Fruit fly (Drosophila melanogaster) whole organism, embryonic: ENCODE measurements around the gene Nckx30C.

Source experiments
- Ada2b ChIP-seq: fragments of 200-800 bp; sonication (Bioruptor generic); IDR thresholded peaks from 2 replicates; pipeline ENCODE4 v1.3.6; 2022; ENCODE audit warnings: missing biosample characterization, missing genetic modification characterization
- Adf1 ChIP-seq: fragments of 200-800 bp; sonication (Bioruptor generic); IDR thresholded peaks from 2 replicates; pipeline ENCODE4 v1.3.6; 2022; ENCODE audit warnings: missing biosample characterization, missing genetic modification characterization
- Bteb2 ChIP-seq: fragments of 200-800 bp; sonication (Bioruptor generic); optimal IDR thresholded peaks from 2 replicates; lab custom pipeline; 2016; ENCODE audit warnings: missing biosample characterization, missing genetic modification characterization
- CG10321 ChIP-seq: fragments of 200-800 bp; sonication (Bioruptor generic); IDR thresholded peaks from 2 replicates; pipeline ENCODE4 v1.3.6; 2022; ENCODE audit warnings: missing biosample characterization, missing genetic modification characterization
- CG10959 ChIP-seq: fragments of 200-800 bp; sonication (Bioruptor generic); IDR thresholded peaks from 2 replicates; pipeline ENCODE4 v1.3.6; 2022; ENCODE audit warnings: missing biosample characterization, missing genetic modification characterization
- CG12769 ChIP-seq: fragments of 200-800 bp; sonication (Bioruptor generic); optimal IDR thresholded peaks from 2 replicates; lab custom pipeline; 2019; ENCODE audit warnings: missing biosample characterization, mild to moderate bottlenecking, missing genetic modification characterization, moderate library complexity
- CG13287 ChIP-seq: fragments of 200-800 bp; sonication (Bioruptor generic); IDR thresholded peaks from 2 replicates; pipeline ENCODE4 v1.3.6; 2022; ENCODE audit warnings: missing biosample characterization, missing genetic modification characterization; ENCODE audit not compliant: partially characterized antibody
- CG14860 ChIP-seq: fragments of 200-800 bp; sonication (Bioruptor generic); IDR thresholded peaks from 3 replicates; pipeline ENCODE4 v1.3.6; 2022; ENCODE audit warnings: missing biosample characterization, missing genetic modification characterization; ENCODE audit not compliant: partially characterized antibody
- CG14965 ChIP-seq: fragments of 200-800 bp; sonication (Bioruptor generic); optimal IDR thresholded peaks from 2 replicates; lab custom pipeline; 2016; ENCODE audit warnings: missing biosample characterization, missing genetic modification characterization, borderline replicate concordance
- CG17385 ChIP-seq: fragments of 200-800 bp; sonication (Bioruptor generic); optimal IDR thresholded peaks from 3 replicates; lab custom pipeline; 2018; ENCODE audit warnings: missing biosample characterization, mild to moderate bottlenecking, missing genetic modification characterization
- CG2712 ChIP-seq: fragments of 200-800 bp; optimal IDR thresholded peaks from 3 replicates; lab custom pipeline; 2019; ENCODE audit warnings: missing biosample characterization, mild to moderate bottlenecking, missing genetic modification characterization, moderate library complexity
- CG3163 ChIP-seq: fragments of 200-800 bp; sonication (Bioruptor generic); optimal IDR thresholded peaks from 3 replicates; lab custom pipeline; 2016; ENCODE audit warnings: missing biosample characterization, missing genetic modification characterization
- CG34376 ChIP-seq: fragments of 200-800 bp; sonication (Bioruptor generic); optimal IDR thresholded peaks from 2 replicates; lab custom pipeline; 2018; ENCODE audit warnings: missing biosample characterization, mild to moderate bottlenecking, missing genetic modification characterization
- CG4328 ChIP-seq: fragments of 200-800 bp; sonication (Bioruptor generic); optimal IDR thresholded peaks from 3 replicates; lab custom pipeline; 2017; ENCODE audit warnings: missing biosample characterization, missing genetic modification reagents, missing genetic modification characterization
- CG4707 ChIP-seq: fragments of 200-800 bp; sonication (Bioruptor generic); optimal IDR thresholded peaks from 2 replicates; lab custom pipeline; 2018; ENCODE audit warnings: missing biosample characterization, mild to moderate bottlenecking, missing genetic modification characterization, moderate library complexity
- CG7839 ChIP-seq: fragments of 200-800 bp; sonication (Bioruptor generic); optimal IDR thresholded peaks from 3 replicates; lab custom pipeline; 2018; ENCODE audit warnings: missing biosample characterization, mild to moderate bottlenecking, missing genetic modification characterization, moderate library complexity
- CG8281 ChIP-seq: fragments of 200-800 bp; sonication (Bioruptor generic); optimal IDR thresholded peaks from 2 replicates; lab custom pipeline; 2018; ENCODE audit warnings: missing biosample characterization, mild to moderate bottlenecking, missing genetic modification characterization, moderate library complexity
- CG8290 ChIP-seq, 3 experiments: fragments of 200-800 bp; sonication (Bioruptor generic); optimal IDR thresholded peaks; 2 replicates each; lab custom pipeline; 2016 to 2019; ENCODE audit warnings: missing biosample characterization in 3 of 3, missing genetic modification characterization in 3 of 3, mild to moderate bottlenecking in 2 of 3, moderate library complexity in 1 of 3
- CG8478 ChIP-seq: fragments of >200 bp; optimal IDR thresholded peaks from 2 replicates; lab custom pipeline; 2018
- CG8765 ChIP-seq: fragments of 200-800 bp; sonication (Bioruptor generic); IDR thresholded peaks from 2 replicates; pipeline ENCODE4 v1.3.6; 2022; ENCODE audit warnings: missing biosample characterization, missing genetic modification characterization
- CG9932 ChIP-seq: fragments of 200-800 bp; sonication (Bioruptor generic); IDR thresholded peaks from 2 replicates; pipeline ENCODE4 v1.3.6; 2022; ENCODE audit warnings: missing biosample characterization, missing genetic modification characterization
- CHES-1-like ChIP-seq: fragments of 200-800 bp; sonication (Bioruptor generic); optimal IDR thresholded peaks from 2 replicates; lab custom pipeline; 2016; ENCODE audit warnings: missing biosample characterization, missing genetic modification characterization
- CrebB ChIP-seq: fragments of 200-800 bp; sonication (Bioruptor generic); optimal IDR thresholded peaks from 3 replicates; lab custom pipeline; 2018; ENCODE audit warnings: missing biosample characterization, mild to moderate bottlenecking, missing genetic modification characterization
- Drgx ChIP-seq: fragments of 200-800 bp; sonication (Bioruptor generic); IDR thresholded peaks from 2 replicates; pipeline ENCODE4 v1.3.6; 2022; ENCODE audit warnings: missing biosample characterization, missing genetic modification characterization
- E2f2 ChIP-seq: fragments of 200-800 bp; sonication (Bioruptor generic); IDR thresholded peaks from 2 replicates; pipeline ENCODE4 v1.3.6; 2022; ENCODE audit warnings: missing biosample characterization, missing genetic modification characterization
- NFAT ChIP-seq: fragments of 200-800 bp; sonication (Bioruptor generic); IDR thresholded peaks from 2 replicates; pipeline ENCODE4 v1.3.6; 2022; ENCODE audit warnings: missing biosample characterization, missing genetic modification characterization
- Ssrp ChIP-seq: fragments of 200-800 bp; sonication (Bioruptor generic); optimal IDR thresholded peaks from 2 replicates; lab custom pipeline; 2018; ENCODE audit warnings: missing biosample characterization, mild to moderate bottlenecking, missing genetic modification characterization, moderate library complexity
- Trl ChIP-seq, 3 experiments: fragments of >200 bp in 2 of 3; fragments of 200-800 bp in 1 of 3; sonication (Bioruptor generic) in 1 of 3; optimal IDR thresholded peaks; 2 replicates in 1 of 3; 3 replicates in 2 of 3; lab custom pipeline; 2016 to 2017; ENCODE audit warnings: missing biosample characterization in 1 of 3, missing genetic modification characterization in 1 of 3
- ato ChIP-seq: fragments of 200-800 bp; sonication (Bioruptor generic); IDR thresholded peaks from 2 replicates; pipeline ENCODE4 v1.3.6; 2022; ENCODE audit warnings: missing biosample characterization, missing genetic modification characterization; ENCODE audit not compliant: partially characterized antibody
- bcd ChIP-seq: fragments of 200-800 bp; sonication (Bioruptor generic); optimal IDR thresholded peaks from 2 replicates; lab custom pipeline; 2017; ENCODE audit warnings: missing biosample characterization, mild to moderate bottlenecking, missing genetic modification characterization
- chm ChIP-seq: fragments of 200-800 bp; sonication (Bioruptor generic); IDR thresholded peaks from 2 replicates; pipeline ENCODE4 v1.3.6; 2022; ENCODE audit warnings: missing biosample characterization, missing genetic modification characterization
- crol ChIP-seq: fragments of 200-800 bp; sonication (Bioruptor generic); IDR thresholded peaks from 2 replicates; pipeline ENCODE4 v1.3.6; 2022; ENCODE audit warnings: missing biosample characterization, missing genetic modification characterization
- dmrt99B ChIP-seq: fragments of 200-800 bp; sonication (Bioruptor generic); optimal IDR thresholded peaks from 2 replicates; lab custom pipeline; 2018; ENCODE audit warnings: missing biosample characterization, mild to moderate bottlenecking, missing genetic modification characterization, moderate library complexity
- dysf ChIP-seq: fragments of 200-800 bp; sonication (Bioruptor generic); IDR thresholded peaks from 3 replicates; pipeline ENCODE4 v1.3.6; 2022; ENCODE audit warnings: missing biosample characterization, missing genetic modification characterization
- en ChIP-seq: fragments of 200-800 bp; sonication (Bioruptor generic); optimal IDR thresholded peaks from 2 replicates; lab custom pipeline; 2016; ENCODE audit warnings: missing biosample characterization, missing genetic modification characterization
- esg ChIP-seq: fragments of 200-800 bp; sonication (Bioruptor generic); conservative IDR thresholded peaks from 2 replicates; pipeline ENCODE4 v1.3.6; 2022; ENCODE audit warnings: missing biosample characterization, missing genetic modification characterization
- fd102C ChIP-seq: fragments of 200-800 bp; sonication (Bioruptor generic); optimal IDR thresholded peaks from 2 replicates; lab custom pipeline; 2018; ENCODE audit warnings: missing biosample characterization, mild to moderate bottlenecking, missing genetic modification characterization, moderate library complexity
- fd64A ChIP-seq: fragments of 200-800 bp; sonication (Bioruptor generic); optimal IDR thresholded peaks from 3 replicates; lab custom pipeline; 2018; ENCODE audit warnings: missing biosample characterization, mild to moderate bottlenecking, missing genetic modification characterization
- fu2 ChIP-seq: fragments of 200-800 bp; sonication (Bioruptor generic); optimal IDR thresholded peaks from 2 replicates; lab custom pipeline; 2016; ENCODE audit warnings: missing biosample characterization, missing genetic modification characterization
- odd ChIP-seq: fragments of 200-800 bp; sonication (Bioruptor generic); optimal IDR thresholded peaks from 2 replicates; lab custom pipeline; 2017; ENCODE audit warnings: missing biosample characterization, mild to moderate bottlenecking, missing genetic modification characterization
- org-1 ChIP-seq: fragments of 200-800 bp; sonication (Bioruptor generic); optimal IDR thresholded peaks from 2 replicates; lab custom pipeline; 2017; ENCODE audit warnings: missing biosample characterization, missing genetic modification characterization
- pan ChIP-seq, 4 experiments: fragments of >200 bp in 3 of 4; fragments of 200-800 bp in 1 of 4; sonication (Bioruptor generic) in 1 of 4; optimal IDR thresholded peaks in 3 of 4; IDR thresholded peaks in 1 of 4; 2 replicates each; pipeline versions ENCODE4 v1.3.6 to Lab custom; 2017 to 2022; ENCODE audit warnings: missing biosample characterization in 2 of 4, missing genetic modification characterization in 2 of 4, mixed read lengths in 1 of 4
- rib ChIP-seq: fragments of 200-800 bp; sonication (Bioruptor generic); IDR thresholded peaks from 2 replicates; pipeline ENCODE4 v1.3.6; 2022; ENCODE audit warnings: missing biosample characterization, missing genetic modification characterization
- tin ChIP-seq: fragments of 200-800 bp; sonication (Bioruptor generic); optimal IDR thresholded peaks from 3 replicates; lab custom pipeline; 2016; ENCODE audit warnings: missing biosample characterization, missing genetic modification characterization
- tll ChIP-seq, 2 experiments: fragments of 200-800 bp in 1 of 2; fragments of >200 bp in 1 of 2; sonication (Bioruptor generic) in 1 of 2; optimal IDR thresholded peaks; 2 replicates each; lab custom pipeline; 2017 to 2019; ENCODE audit warnings: missing biosample characterization in 2 of 2, missing genetic modification characterization in 2 of 2, mild to moderate bottlenecking in 1 of 2, moderate library complexity in 1 of 2
- ttk ChIP-seq: fragments of 200-800 bp; sonication (Bioruptor generic); IDR thresholded peaks from 2 replicates; pipeline ENCODE4 v2.1.2; 2022; ENCODE audit warnings: missing biosample characterization, missing genetic modification characterization
- zf30C ChIP-seq: fragments of 200-800 bp; sonication (Bioruptor generic); optimal IDR thresholded peaks from 3 replicates; lab custom pipeline; 2018; ENCODE audit warnings: missing biosample characterization, mild to moderate bottlenecking, missing genetic modification characterization
- zfh1 ChIP-seq: fragments of 200-800 bp; sonication (Bioruptor generic); IDR thresholded peaks from 3 replicates; pipeline ENCODE4 v1.3.6; 2022; ENCODE audit warnings: missing biosample characterization, missing genetic modification characterization
- zfh2 ChIP-seq: fragments of 200-800 bp; sonication (Bioruptor generic); optimal IDR thresholded peaks from 2 replicates; lab custom pipeline; 2016; ENCODE audit warnings: missing biosample characterization, missing genetic modification characterization

The Nckx30C gene

dm6 chr2L:9758856-9759255 lies 12.6 kb upstream of the Nckx30C start (continued):
- TF ChIP-seq CrebB (tag; lab: Kevin White, UChicago) (no peak), E2f2 (GFP tag; lab: Robert Waterston, UW) (no peak; the same call in none of the 2 replicates), CG4707 (GFP tag; lab: Kevin White, UChicago) (no peak), CG10321 (GFP tag; lab: Robert Waterston, UW) (0 out of 2 replicates have a peak, but pooled peaks have one; percentile 18), Drgx (GFP tag; lab: Robert Waterston, UW) (peak; percentile 46), CG13287 (peak; percentile 95), odd (GFP tag; lab: Kevin White, UChicago) (no peak), CG7839 (tag; lab: Kevin White, UChicago) (peak; percentile 40), CG12769 (tag; lab: Kevin White, UChicago) (no peak), en (GFP tag; lab: Kevin White, UChicago) (no peak), esg (peak; percentile 47; the same call in 1 of the 2 replicates), bcd (GFP tag; lab: Kevin White, UChicago) (peak; percentile 63), dysf (peak; percentile 42), Trl (optimal IDR thresholded peaks at IDR 0.05; lab: Kevin White, UChicago) (peak in 1 of 2 experiments; percentile 18), Trl (GFP tag; optimal IDR thresholded peaks at IDR 0.05; lab: Kevin White, UChicago) (peak; percentile 64), pan (optimal IDR thresholded peaks at IDR 0.05; lab: Kevin White, UChicago) (no peak), pan (GFP tag; optimal IDR thresholded peaks at IDR 0.05 in 1 of 2, IDR thresholded peaks at IDR 0.05 in 1 of 2) (peak in 1 of 2 experiments; percentile 72), fd64A (GFP tag; lab: Kevin White, UChicago) (no peak), zfh1 (peak; percentile 79), CG10959 (GFP tag; lab: Robert Waterston, UW) (0 out of 2 replicates have a peak, but pooled peaks have one; percentile 29), tin (GFP tag; lab: Kevin White, UChicago) (peak; percentile 47), CG8290 (GFP tag; optimal IDR thresholded peaks at IDR 0.05; lab: Kevin White, UChicago) (no peak), CG8290 (tag; optimal IDR thresholded peaks at IDR 0.05; lab: Kevin White, UChicago) (peak in 1 of 2 experiments; percentile 90), crol (GFP tag; lab: Robert Waterston, UW) (peak; percentile 99), CG14965 (no peak), Adf1 (GFP tag; lab: Robert Waterston, UW) (peak; percentile 90), tll (GFP tag; optimal IDR thresholded peaks at IDR 0.05; lab: Kevin White, UChicago) (no peak), CG8765 (peak; percentile 81), CHES-1-like (GFP tag; lab: Kevin White, UChicago) (peak; percentile 61), CG3163 (GFP tag; lab: Kevin White, UChicago) (peak; percentile 27), org-1 (GFP tag; lab: Kevin White, UChicago) (no peak), CG8281 (tag; lab: Kevin White, UChicago) (no peak), ttk (GFP tag; lab: Robert Waterston, UW) (peak; percentile 64), ato (GFP tag; lab: Robert Waterston, UW) (peak; percentile 89), NFAT (GFP tag; lab: Robert Waterston, UW) (peak; percentile 86), CG34376 (GFP tag; lab: Kevin White, UChicago) (peak; percentile 43), Bteb2 (GFP tag; lab: Kevin White, UChicago) (no peak), fd102C (no peak), zfh2 (GFP tag; lab: Kevin White, UChicago) (peak; percentile 61), chm (GFP tag; lab: Robert Waterston, UW) (peak; percentile 82), zf30C (GFP tag; lab: Kevin White, UChicago) (peak; percentile 42), rib (GFP tag; lab: Robert Waterston, UW) (peak; percentile 69), CG14860 (GFP tag; lab: Robert Waterston, UW) (peak; percentile 89), fu2 (GFP tag; lab: Kevin White, UChicago) (peak; percentile 63), Ssrp (no peak), CG4328 (GFP tag; lab: Kevin White, UChicago) (peak; percentile 11), CG9932 (peak; percentile 92), dmrt99B (tag; lab: Kevin White, UChicago) (peak; percentile 19), CG8478 (lab: Kevin White, UChicago) (no peak), Ada2b (GFP tag; lab: Robert Waterston, UW) (peak; percentile 63), CG17385 (GFP tag; lab: Kevin White, UChicago) (peak; percentile 24), CG2712 (tag; lab: Kevin White, UChicago) (peak; percentile 71)
